Worm (Caenorhabditis elegans) whole organism, L1 larva: ENCODE measurements around the gene F47G9.6.

ENCODE experiments used
- rnt-1 ChIP-seq: sonication (generic microtip); optimal IDR thresholded peaks from 2 replicates; lab custom pipeline; 2016; ENCODE audit warnings: mild to moderate bottlenecking, missing genetic modification characterization, moderate library complexity, missing compliant biosample characterization
- snpc-4 ChIP-seq: fragments of 150-350 bp; optimal IDR thresholded peaks from 2 replicates; lab custom pipeline; 2014; ENCODE audit warnings: missing biosample characterization, missing genetic modification characterization

DNA sequence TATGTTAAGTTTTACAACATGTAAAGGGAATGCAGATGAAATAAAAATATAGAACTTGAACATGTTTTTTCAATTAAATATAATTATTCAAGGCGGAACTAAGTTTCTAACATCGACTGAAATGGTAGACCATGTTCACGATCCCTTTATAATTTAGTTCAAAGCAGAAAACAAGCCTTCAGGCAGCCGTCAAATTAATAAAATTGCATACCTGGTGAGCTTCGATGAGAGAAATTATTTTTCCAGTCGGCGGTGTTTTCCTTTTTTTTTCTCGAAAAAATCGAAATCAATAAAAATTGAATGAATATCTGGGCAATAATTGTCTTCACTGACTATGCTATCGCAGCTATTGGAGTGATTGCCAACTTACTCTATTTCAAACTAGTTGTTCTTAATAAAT is 38.3 kb upstream of the F47G9.6 start, which contains the start of gene C03E10.1:
- TF ChIP-seq rnt-1 (tag; lab: Kevin White, UChicago) (no peak), snpc-4 (no peak)
